Worm (Caenorhabditis elegans) whole organism, L2 larva: Measurements from ENCODE around the gene T19C4.1.
A peak's percentile ranks its signal among the peaks of the same experiment; 100 is the strongest.

ENCODE experiments used
- C34F6.9 ChIP-seq: fragments of 150-350 bp; optimal IDR thresholded peaks from 2 replicates; lab custom pipeline; 2014; ENCODE audit warnings: missing biosample characterization, missing genetic modification characterization
- F13H6.1 ChIP-seq: sonication (generic microtip); optimal IDR thresholded peaks from 2 replicates; lab custom pipeline; 2016; ENCODE audit warnings: missing genetic modification characterization, missing compliant biosample characterization
- R02D3.7 ChIP-seq: fragments of 150-350 bp; optimal IDR thresholded peaks from 2 replicates; lab custom pipeline; 2014; ENCODE audit warnings: missing biosample characterization, missing genetic modification characterization
- Y55F3AM.14 ChIP-seq: fragments of 200-800 bp; sonication (Bioruptor generic); optimal IDR thresholded peaks from 2 replicates; lab custom pipeline; 2018; ENCODE audit warnings: mild to moderate bottlenecking, missing genetic modification characterization, missing compliant biosample characterization
- ZK546.5 ChIP-seq: sonication (generic microtip); optimal IDR thresholded peaks from 2 replicates; lab custom pipeline; 2017; ENCODE audit warnings: missing biosample characterization, missing genetic modification characterization
- alr-1 ChIP-seq: fragments of 150-350 bp; optimal IDR thresholded peaks from 2 replicates; lab custom pipeline; 2014; ENCODE audit warnings: missing biosample characterization, missing genetic modification characterization
- aly-2 ChIP-seq: fragments of 150-350 bp; optimal IDR thresholded peaks from 2 replicates; lab custom pipeline; 2014; ENCODE audit warnings: missing biosample characterization, missing genetic modification characterization
- ama-1 ChIP-seq: fragments of 150-350 bp; optimal IDR thresholded peaks from 2 replicates; lab custom pipeline; 2018; ENCODE audit warnings: inconsistent platforms
- ceh-16 ChIP-seq: fragments of 150-350 bp; optimal IDR thresholded peaks from 2 replicates; lab custom pipeline; 2014; ENCODE audit warnings: missing biosample characterization, missing genetic modification characterization
- ceh-82 ChIP-seq: fragments of 150-350 bp; optimal IDR thresholded peaks from 2 replicates; lab custom pipeline; 2014; ENCODE audit warnings: missing biosample characterization, missing genetic modification characterization
- crh-2 ChIP-seq: sonication (generic microtip); optimal IDR thresholded peaks from 2 replicates; lab custom pipeline; 2017; ENCODE audit warnings: missing biosample characterization, missing genetic modification characterization
- elt-1 ChIP-seq: fragments of 150-350 bp; optimal IDR thresholded peaks from 2 replicates; lab custom pipeline; 2014; ENCODE audit warnings: missing biosample characterization, missing genetic modification characterization
- elt-3 ChIP-seq: sonication (generic microtip); optimal IDR thresholded peaks from 2 replicates; lab custom pipeline; 2017; ENCODE audit warnings: missing biosample characterization, missing genetic modification characterization
- fos-1 ChIP-seq: fragments of 150-350 bp; optimal IDR thresholded peaks from 2 replicates; lab custom pipeline; 2014; ENCODE audit warnings: missing biosample characterization, missing genetic modification characterization
- gmeb-1 ChIP-seq: fragments of 150-350 bp; optimal IDR thresholded peaks from 2 replicates; lab custom pipeline; 2014; ENCODE audit warnings: missing biosample characterization, missing genetic modification characterization
- lin-11 ChIP-seq: fragments of 150-350 bp; sonication (generic microtip); optimal IDR thresholded peaks from 2 replicates; lab custom pipeline; 2014; ENCODE audit warnings: missing biosample characterization, missing genetic modification characterization, inconsistent platforms, mixed read lengths
- lin-13 ChIP-seq: fragments of 150-350 bp; optimal IDR thresholded peaks from 2 replicates; lab custom pipeline; 2014; ENCODE audit warnings: missing biosample characterization, missing genetic modification reagents, missing genetic modification characterization
- lin-39 ChIP-seq: fragments of 150-350 bp; optimal IDR thresholded peaks from 2 replicates; lab custom pipeline; 2014; ENCODE audit warnings: missing biosample characterization, missing genetic modification reagents, missing genetic modification characterization
- lsy-2 ChIP-seq, 2 experiments: fragments of 150-350 bp in 1 of 2; sonication (generic microtip) in 1 of 2; optimal IDR thresholded peaks; 2 replicates each; lab custom pipeline; 2014 to 2017; ENCODE audit warnings: missing biosample characterization in 2 of 2, missing genetic modification characterization in 2 of 2
- mab-5 ChIP-seq: fragments of 150-350 bp; optimal IDR thresholded peaks from 2 replicates; lab custom pipeline; 2014; ENCODE audit warnings: missing biosample characterization, missing genetic modification characterization
- mbf-1 ChIP-seq: sonication (generic microtip); optimal IDR thresholded peaks from 2 replicates; lab custom pipeline; 2017; ENCODE audit warnings: missing biosample characterization, missing genetic modification characterization
- mdl-1 ChIP-seq, 2 experiments: fragments of 150-350 bp in 1 of 2; sonication (generic microtip) in 1 of 2; optimal IDR thresholded peaks; 2 replicates each; lab custom pipeline; 2017; ENCODE audit warnings: missing biosample characterization in 2 of 2, missing genetic modification characterization in 2 of 2
- nhr-10 ChIP-seq: sonication (generic microtip); optimal IDR thresholded peaks from 2 replicates; lab custom pipeline; 2017; ENCODE audit warnings: missing biosample characterization, missing genetic modification characterization
- nhr-12 ChIP-seq: fragments of 150-350 bp; optimal IDR thresholded peaks from 2 replicates; lab custom pipeline; 2014; ENCODE audit warnings: missing biosample characterization, missing genetic modification characterization
- nhr-129 ChIP-seq: fragments of 150-350 bp; optimal IDR thresholded peaks from 2 replicates; lab custom pipeline; 2014; ENCODE audit warnings: missing biosample characterization, missing genetic modification characterization
- nhr-21 ChIP-seq: fragments of 150-350 bp; optimal IDR thresholded peaks from 2 replicates; lab custom pipeline; 2014; ENCODE audit warnings: missing biosample characterization, missing genetic modification characterization
- nhr-23 ChIP-seq: fragments of 150-350 bp; optimal IDR thresholded peaks from 2 replicates; lab custom pipeline; 2014; ENCODE audit warnings: missing biosample characterization, missing genetic modification reagents, missing genetic modification characterization
- nhr-25 ChIP-seq: fragments of 150-350 bp; sonication (generic microtip); optimal IDR thresholded peaks from 3 replicates; lab custom pipeline; 2014; ENCODE audit warnings: missing biosample characterization, missing genetic modification characterization
- nhr-6 ChIP-seq: fragments of 150-350 bp; optimal IDR thresholded peaks from 2 replicates; lab custom pipeline; 2014; ENCODE audit warnings: missing biosample characterization, missing genetic modification characterization
- peb-1 ChIP-seq: fragments of 150-350 bp; optimal IDR thresholded peaks from 2 replicates; lab custom pipeline; 2014; ENCODE audit warnings: missing biosample characterization, missing genetic modification characterization
- sem-4 ChIP-seq: fragments of 150-350 bp; optimal IDR thresholded peaks from 2 replicates; lab custom pipeline; 2014; ENCODE audit warnings: missing biosample characterization, missing genetic modification reagents, missing genetic modification characterization
- skn-1 ChIP-seq: sonication (generic microtip); optimal IDR thresholded peaks from 2 replicates; lab custom pipeline; 2017; ENCODE audit warnings: missing biosample characterization, missing genetic modification characterization
- sma-3 ChIP-seq: sonication (generic microtip); optimal IDR thresholded peaks from 2 replicates; lab custom pipeline; 2016; ENCODE audit warnings: missing genetic modification reagents, missing genetic modification characterization, missing compliant biosample characterization
- sma-9 ChIP-seq, 2 experiments: fragments of 150-350 bp in 1 of 2; sonication (generic microtip) in 1 of 2; optimal IDR thresholded peaks; 2 replicates each; lab custom pipeline; 2014 to 2016; ENCODE audit warnings: missing genetic modification characterization in 2 of 2, mild to moderate bottlenecking in 1 of 2, missing biosample characterization in 1 of 2, missing compliant biosample characterization in 1 of 2, missing genetic modification reagents in 1 of 2, moderate library complexity in 1 of 2
- unc-39 ChIP-seq: fragments of 150-350 bp; optimal IDR thresholded peaks from 2 replicates; lab custom pipeline; 2014; ENCODE audit warnings: missing biosample characterization, missing genetic modification characterization
- unc-55 ChIP-seq: fragments of 150-350 bp; sonication (generic microtip); optimal IDR thresholded peaks from 3 replicates; lab custom pipeline; 2014; ENCODE audit warnings: missing biosample characterization, missing genetic modification reagents, missing genetic modification characterization
- unc-62 ChIP-seq: fragments of 150-350 bp; optimal IDR thresholded peaks from 2 replicates; lab custom pipeline; 2014; ENCODE audit warnings: missing biosample characterization, missing genetic modification reagents, missing genetic modification characterization
- zag-1 ChIP-seq: fragments of 150-350 bp; optimal IDR thresholded peaks from 2 replicates; lab custom pipeline; 2014; ENCODE audit warnings: missing biosample characterization, missing genetic modification characterization
- ztf-11 ChIP-seq: sonication (generic microtip); optimal IDR thresholded peaks from 2 replicates; lab custom pipeline; 2017; ENCODE audit warnings: missing biosample characterization, missing genetic modification characterization
- ztf-4 ChIP-seq: fragments of 150-350 bp; optimal IDR thresholded peaks from 2 replicates; lab custom pipeline; 2014; ENCODE audit warnings: missing biosample characterization, missing genetic modification characterization

T19C4.1 gene

DNA sequence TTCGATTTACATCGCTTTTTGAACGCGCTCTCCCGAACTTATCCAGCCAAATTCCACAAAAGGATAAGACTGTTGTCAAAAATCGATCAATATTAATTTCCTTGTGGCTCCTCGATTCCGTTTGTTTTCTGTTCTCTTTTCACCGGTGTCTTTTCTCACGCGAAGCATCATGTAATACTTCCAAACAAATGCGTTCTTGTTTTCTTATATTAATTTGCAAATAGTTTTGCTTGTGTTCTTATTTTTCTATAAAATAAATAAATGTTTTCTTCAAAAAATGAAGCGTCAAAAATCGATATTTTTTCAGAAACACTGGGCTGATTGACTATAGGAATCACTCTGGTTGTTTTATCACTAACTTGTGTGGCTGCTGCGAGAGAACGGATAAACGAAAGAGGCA, 35.9 kb upstream of the T19C4.1 start, which contains the start of gene math-33:
math-33 (plus strand) TSS at position 301 of the 400 bp plus-strand sequence.
- no peak for TF ChIP-seq nhr-23 (tag; lab: Kevin White, UChicago)
- no peak for TF ChIP-seq ZK546.5 (tag; lab: Kevin White, UChicago)
- no peak for TF ChIP-seq zag-1 (tag; lab: Kevin White, UChicago)
- no peak for TF ChIP-seq peb-1 (tag; lab: Kevin White, UChicago)
- TF ChIP-seq nhr-10 (tag; lab: Kevin White, UChicago), result no peak
- TF ChIP-seq unc-39 (tag; lab: Kevin White, UChicago), result no peak
- TF ChIP-seq nhr-6 (tag; lab: Kevin White, UChicago), result no peak
- no peak for TF ChIP-seq R02D3.7 (tag; lab: Kevin White, UChicago)

DNA sequence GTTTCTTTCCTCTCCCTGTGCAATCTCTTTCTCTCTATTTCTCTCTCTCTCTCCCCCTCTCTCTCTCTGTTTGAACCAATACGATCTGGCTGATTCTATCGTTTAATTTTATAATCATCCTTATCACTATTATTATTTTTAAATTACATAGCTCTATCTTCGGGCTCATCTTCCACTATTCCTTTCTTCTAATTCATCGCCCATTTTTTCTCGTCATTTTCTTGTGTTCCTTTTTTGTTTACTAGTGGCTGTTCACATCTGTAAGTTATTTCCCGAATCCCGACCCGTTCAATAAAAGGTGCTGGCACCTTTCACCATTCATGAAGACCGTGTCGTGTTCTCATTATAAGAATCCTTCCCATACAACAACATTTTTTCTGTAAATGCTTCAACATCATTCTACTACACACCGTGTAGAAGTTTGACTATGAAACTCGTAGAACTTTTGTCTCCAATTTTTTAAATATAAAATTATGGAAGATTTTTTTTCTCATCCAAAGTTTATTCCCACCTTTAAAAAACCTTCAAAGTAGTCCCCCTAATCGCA, 31.3 kb upstream of the T19C4.1 start:
- TF ChIP-seq nhr-129 (tag; lab: Kevin White, UChicago), result peak; percentile 6
- no peak for TF ChIP-seq unc-62 (GFP tag; lab: Kevin White, UChicago)
- TF ChIP-seq nhr-12 (tag; lab: Kevin White, UChicago), result no peak
- TF ChIP-seq ceh-82 (tag; lab: Kevin White, UChicago), result no peak
- TF ChIP-seq mbf-1 (tag; lab: Kevin White, UChicago), result no peak
- no peak for TF ChIP-seq mdl-1 (tag; optimal IDR thresholded peaks at IDR 0.05; lab: Kevin White, UChicago)
- TF ChIP-seq unc-55 (GFP tag; lab: Kevin White, UChicago), result no peak
- peak; percentile 28 for TF ChIP-seq sma-3 (GFP tag; lab: Kevin White, UChicago)
- TF ChIP-seq C34F6.9 (tag; lab: Kevin White, UChicago), result no peak
- no peak for TF ChIP-seq alr-1 (tag; lab: Kevin White, UChicago)
- peak in 1 of 2 experiments; percentile 48 for TF ChIP-seq lsy-2 (tag; optimal IDR thresholded peaks at IDR 0.05; lab: Kevin White, UChicago)
- no peak for TF ChIP-seq mab-5 (tag; lab: Kevin White, UChicago)
- TF ChIP-seq sma-9 (GFP tag; optimal IDR thresholded peaks at IDR 0.05; lab: Kevin White, UChicago), result peak; percentile 12
- TF ChIP-seq sma-9 (tag; optimal IDR thresholded peaks at IDR 0.05; lab: Kevin White, UChicago), result no peak
- TF ChIP-seq ama-1 (lab: Kevin White, UChicago), result peak; percentile 77
- TF ChIP-seq gmeb-1 (tag; lab: Kevin White, UChicago), result no peak
- no peak for TF ChIP-seq lin-11 (tag; lab: Kevin White, UChicago)
- TF ChIP-seq nhr-25 (tag; lab: Kevin White, UChicago), result no peak
- TF ChIP-seq sem-4 (tag; lab: Kevin White, UChicago), result no peak
- no peak for TF ChIP-seq skn-1 (tag; lab: Kevin White, UChicago)
- TF ChIP-seq nhr-21, result no peak
- no peak for TF ChIP-seq lin-39 (tag; lab: Kevin White, UChicago)
- no peak for TF ChIP-seq peb-1 (tag; lab: Kevin White, UChicago)
- no peak for TF ChIP-seq ceh-16 (tag; lab: Kevin White, UChicago)
- TF ChIP-seq nhr-6 (tag; lab: Kevin White, UChicago), result no peak
- no peak for TF ChIP-seq R02D3.7 (tag; lab: Kevin White, UChicago)
- TF ChIP-seq nhr-10 (tag; lab: Kevin White, UChicago), result no peak
- TF ChIP-seq zag-1 (tag; lab: Kevin White, UChicago), result no peak
- TF ChIP-seq crh-2 (tag; lab: Kevin White, UChicago), result no peak
- TF ChIP-seq ztf-4 (tag; lab: Kevin White, UChicago), result peak; percentile 30
- TF ChIP-seq ztf-11, result no peak

DNA sequence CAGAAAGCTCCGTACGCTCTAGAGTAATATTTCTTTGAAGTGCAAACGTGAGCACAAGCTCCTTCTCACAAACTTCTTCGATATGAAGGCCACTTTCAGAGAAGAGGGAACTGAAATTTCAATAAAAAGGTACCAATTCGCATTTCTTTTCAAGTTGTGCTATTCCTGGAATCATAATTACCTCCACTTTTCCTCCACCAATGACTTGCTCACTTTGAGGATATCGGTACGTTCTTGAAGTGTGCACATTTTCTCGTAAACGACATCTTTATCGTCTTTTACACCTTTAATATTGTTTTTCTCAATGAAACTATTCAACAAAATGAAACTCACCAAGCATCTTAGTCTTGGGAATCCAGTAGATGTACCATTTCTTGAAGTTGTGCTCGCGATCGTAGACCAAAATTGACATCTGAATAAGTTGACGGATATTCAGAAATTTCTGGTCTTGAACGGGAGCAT, 30.2 kb upstream of the T19C4.1 start, which contains the start of gene scb-1:
scb-1 (minus strand) TSS at position 412 of the 462 bp plus-strand sequence.
- TF ChIP-seq lin-13, result no peak
- TF ChIP-seq nhr-129 (tag; lab: Kevin White, UChicago), result peak; percentile 2
- peak; percentile 8 for TF ChIP-seq nhr-25 (tag; lab: Kevin White, UChicago)
- no peak for TF ChIP-seq R02D3.7 (tag; lab: Kevin White, UChicago)
- TF ChIP-seq Y55F3AM.14 (GFP tag; lab: Kevin White, UChicago), result peak; percentile 26

DNA sequence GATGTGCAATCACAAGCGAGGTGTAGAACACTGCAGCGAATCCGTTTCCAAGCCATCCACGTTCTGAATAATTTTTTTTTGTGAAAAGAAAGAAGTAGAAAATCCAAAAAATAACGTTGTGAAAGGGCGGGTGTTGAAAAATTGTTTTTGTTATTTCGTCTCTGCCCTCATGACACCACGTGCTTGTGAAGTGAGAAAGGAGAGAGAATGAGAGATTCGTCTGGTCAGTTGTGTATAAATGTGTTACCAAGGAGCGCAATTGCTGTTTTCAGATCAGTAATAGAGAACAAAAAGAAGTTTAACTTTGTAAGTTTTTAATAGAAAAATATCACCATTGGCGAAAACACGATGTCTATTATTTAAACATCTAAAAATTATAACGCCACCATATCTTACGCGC, 28.3 kb upstream of the T19C4.1 start:
- TF ChIP-seq lin-39 (tag; lab: Kevin White, UChicago) (no peak), ztf-11 (no peak), peb-1 (tag; lab: Kevin White, UChicago) (no peak), crh-2 (tag; lab: Kevin White, UChicago) (peak; percentile 34), sem-4 (tag; lab: Kevin White, UChicago) (no peak), F13H6.1 (peak; percentile 3), nhr-6 (tag; lab: Kevin White, UChicago) (no peak), gmeb-1 (tag; lab: Kevin White, UChicago) (no peak), unc-62 (GFP tag; lab: Kevin White, UChicago) (no peak), lsy-2 (tag; optimal IDR thresholded peaks at IDR 0.05; lab: Kevin White, UChicago) (peak in 1 of 2 experiments; percentile 62), aly-2 (tag; lab: Kevin White, UChicago) (no peak), nhr-12 (tag; lab: Kevin White, UChicago) (no peak), fos-1 (peak; percentile 23), elt-3 (tag; lab: Kevin White, UChicago) (no peak), nhr-129 (tag; lab: Kevin White, UChicago) (peak; percentile 85), nhr-10 (tag; lab: Kevin White, UChicago) (no peak), C34F6.9 (tag; lab: Kevin White, UChicago) (peak; percentile 74), skn-1 (tag; lab: Kevin White, UChicago) (no peak), Y55F3AM.14 (GFP tag; lab: Kevin White, UChicago) (no peak), mdl-1 (tag; optimal IDR thresholded peaks at IDR 0.05; lab: Kevin White, UChicago) (peak; percentile 42 to 61), unc-55 (GFP tag; lab: Kevin White, UChicago) (peak; percentile 24), elt-1 (tag; lab: Kevin White, UChicago) (no peak), ama-1 (lab: Kevin White, UChicago) (peak; percentile 9), nhr-25 (tag; lab: Kevin White, UChicago) (peak; percentile 60), sma-9 (GFP tag; optimal IDR thresholded peaks at IDR 0.05; lab: Kevin White, UChicago) (peak; percentile 39), sma-9 (tag; optimal IDR thresholded peaks at IDR 0.05; lab: Kevin White, UChicago) (no peak), ztf-4 (tag; lab: Kevin White, UChicago) (no peak)
